Worm (Caenorhabditis elegans): ENCODE results near the gene col-164.

- TF ChIP-seq fos-1 (tag; optimal IDR thresholded peaks at IDR 0.05) (no peak), dpl-1 (GFP tag; optimal IDR thresholded peaks at IDR 0.05) (no peak), snpc-4 (tag; optimal IDR thresholded peaks at IDR 0.05) (no peak), C34B4.2 (tag; optimal IDR thresholded peaks at IDR 0.05) (no peak), rnt-1 (tag; optimal IDR thresholded peaks at IDR 0.05) (no peak), skn-1 (tag; optimal IDR thresholded peaks at IDR 0.05) (no peak), aly-2 (tag; optimal IDR thresholded peaks at IDR 0.05) (no peak), ztf-11 (tag; optimal IDR thresholded peaks at IDR 0.05) (no peak), aha-1 (tag; optimal IDR thresholded peaks at IDR 0.05) (no peak), hlh-17 (GFP tag; optimal IDR thresholded peaks at IDR 0.05; ENCODE audit: borderline replicate concordance) (no peak)
Measured at ce11 chrX:2131650-2132049, 38.4 kb downstream of the col-164 start, which contains the start of gene F53B1.9.
